Worm (Caenorhabditis elegans) whole organism, young adult: ENCODE data around the gene tbce-1.

Source experiments
- B0035.1 ChIP-seq: sonication (generic microtip); optimal IDR thresholded peaks from 2 replicates; lab custom pipeline; 2016; ENCODE audit warnings: missing genetic modification characterization, mild to moderate bottlenecking, missing compliant biosample characterization, missing genotype, missing genetic modification reagents
- B0336.3 ChIP-seq: fragments of 200-800 bp; sonication (Bioruptor generic); IDR thresholded peaks from 2 replicates; pipeline ENCODE4 v1.3.6; 2022; ENCODE audit warnings: missing genetic modification characterization, missing compliant biosample characterization
- C06A6.2 ChIP-seq: fragments of 200-800 bp; sonication (Bioruptor generic); conservative IDR thresholded peaks from 2 replicates; pipeline ENCODE4 v1.3.6; 2022; ENCODE audit warnings: missing genetic modification characterization, missing compliant biosample characterization
- F37B4.10 ChIP-seq: fragments of 200-800 bp; sonication (Bioruptor generic); IDR thresholded peaks from 2 replicates; pipeline ENCODE4 v1.3.6; 2022; ENCODE audit warnings: missing genetic modification characterization, missing compliant biosample characterization
- F49E8.2 ChIP-seq: sonication (generic microtip); optimal IDR thresholded peaks from 3 replicates; lab custom pipeline; 2017; ENCODE audit warnings: missing genetic modification characterization, mild to moderate bottlenecking, missing compliant biosample characterization, antibody characterized with exemption, moderate library complexity; ENCODE audit not compliant: insufficient read depth
- F57C9.4 ChIP-seq: sonication (generic microtip); optimal IDR thresholded peaks from 2 replicates; lab custom pipeline; 2017; ENCODE audit warnings: mild to moderate bottlenecking, missing genetic modification characterization, missing compliant biosample characterization
- Y53G8AR.9 ChIP-seq: fragments of 200-800 bp; sonication (Bioruptor generic); conservative IDR thresholded peaks from 2 replicates; pipeline ENCODE4 v1.3.6; 2022; ENCODE audit warnings: missing genetic modification reagents, missing genetic modification characterization, missing compliant biosample characterization
- Y79H2A.3 ChIP-seq: fragments of 200-800 bp; sonication (Bioruptor generic); conservative IDR thresholded peaks from 2 replicates; pipeline ENCODE4 v1.3.6; 2022; ENCODE audit warnings: missing genetic modification reagents, missing genetic modification characterization, missing compliant biosample characterization
- Y95B8A.8 ChIP-seq: fragments of 200-800 bp; sonication (Bioruptor generic); IDR thresholded peaks from 2 replicates; pipeline ENCODE4 v1.3.6; 2022; ENCODE audit warnings: missing genetic modification reagents, missing genetic modification characterization, missing compliant biosample characterization
- ama-1 ChIP-seq, 3 experiments: fragments of 150-350 bp in 1 of 3; sonication (generic microtip) in 2 of 3; optimal IDR thresholded peaks; 2 replicates each; lab custom pipeline; 2014 to 2018; ENCODE audit warnings: missing biosample characterization in 2 of 3, missing genetic modification characterization in 2 of 3, missing genetic modification reagents in 2 of 3
- aptf-3 ChIP-seq: fragments of 200-800 bp; sonication (Bioruptor generic); IDR thresholded peaks from 2 replicates; pipeline ENCODE4 v1.3.6; 2022; ENCODE audit warnings: missing genetic modification characterization, missing compliant biosample characterization
- athp-1 ChIP-seq: sonication (generic microtip); optimal IDR thresholded peaks from 2 replicates; lab custom pipeline; 2017; ENCODE audit warnings: mild to moderate bottlenecking, missing genetic modification characterization, missing compliant biosample characterization
- attf-6 ChIP-seq: fragments of 200-800 bp; sonication (Bioruptor generic); IDR thresholded peaks from 2 replicates; pipeline ENCODE4 v1.3.6; 2022; ENCODE audit warnings: missing genetic modification reagents, missing genetic modification characterization, missing compliant biosample characterization
- cebp-1 ChIP-seq, 2 experiments: fragments of 200-800 bp in 1 of 2; sonication (Bioruptor generic) in 1 of 2; sonication (generic microtip) in 1 of 2; IDR thresholded peaks in 1 of 2; optimal IDR thresholded peaks in 1 of 2; 2 replicates each; pipeline versions ENCODE4 v1.3.6 to Lab custom; 2017 to 2022; ENCODE audit warnings: missing compliant biosample characterization in 2 of 2, missing genetic modification characterization in 2 of 2, mild to moderate bottlenecking in 1 of 2, missing genetic modification reagents in 1 of 2, moderate library complexity in 1 of 2
- ceh-100 ChIP-seq: fragments of 200-800 bp; sonication (Bioruptor generic); IDR thresholded peaks from 2 replicates; pipeline ENCODE4 v1.3.6; 2022; ENCODE audit warnings: missing genetic modification reagents, missing genetic modification characterization, missing compliant biosample characterization
- ceh-40 ChIP-seq: fragments of 200-800 bp; sonication (Bioruptor generic); IDR thresholded peaks from 2 replicates; pipeline ENCODE4 v1.3.6; 2022; ENCODE audit warnings: missing genetic modification characterization, missing compliant biosample characterization
- ceh-58 ChIP-seq: fragments of 200-800 bp; sonication (Bioruptor generic); IDR thresholded peaks from 2 replicates; pipeline ENCODE4 v1.3.6; 2022; ENCODE audit warnings: missing genetic modification characterization, missing compliant biosample characterization
- ceh-91 ChIP-seq: fragments of 200-800 bp; sonication (Bioruptor generic); IDR thresholded peaks from 2 replicates; pipeline ENCODE4 v1.3.6; 2022; ENCODE audit warnings: missing genetic modification reagents, missing genetic modification characterization, missing compliant biosample characterization
- chd-7 ChIP-seq: sonication (generic microtip); optimal IDR thresholded peaks from 2 replicates; lab custom pipeline; 2016; ENCODE audit warnings: mild to moderate bottlenecking, missing genetic modification characterization, moderate library complexity, missing compliant biosample characterization
- egl-18 ChIP-seq: fragments of 200-800 bp; sonication (Bioruptor generic); IDR thresholded peaks from 2 replicates; pipeline ENCODE4 v1.3.6; 2022; ENCODE audit warnings: missing genetic modification reagents, missing genetic modification characterization, missing compliant biosample characterization
- ekl-4 ChIP-seq: fragments of 200-800 bp; sonication (Bioruptor generic); IDR thresholded peaks from 2 replicates; pipeline ENCODE4 v1.3.6; 2022; ENCODE audit warnings: missing genetic modification reagents, missing genetic modification characterization, missing compliant biosample characterization
- fkh-3 ChIP-seq: sonication (generic microtip); optimal IDR thresholded peaks from 2 replicates; lab custom pipeline; 2016; ENCODE audit warnings: mild to moderate bottlenecking, missing genetic modification characterization, missing compliant biosample characterization
- him-1 ChIP-seq: sonication (generic microtip); optimal IDR thresholded peaks from 2 replicates; lab custom pipeline; 2016; ENCODE audit warnings: missing genotype, missing genetic modification reagents, missing genetic modification characterization, missing compliant biosample characterization
- hlh-12 ChIP-seq: sonication (generic microtip); optimal IDR thresholded peaks from 2 replicates; lab custom pipeline; 2016; ENCODE audit warnings: missing genetic modification characterization, missing compliant biosample characterization
- hmg-20 ChIP-seq: fragments of 200-800 bp; sonication (Bioruptor generic); IDR thresholded peaks from 2 replicates; pipeline ENCODE4 v1.3.6; 2022; ENCODE audit warnings: missing genetic modification reagents, missing genetic modification characterization, missing compliant biosample characterization
- hrde-1 ChIP-seq: sonication (generic microtip); optimal IDR thresholded peaks from 2 replicates; lab custom pipeline; 2016; ENCODE audit warnings: missing genetic modification characterization, mild to moderate bottlenecking, missing compliant biosample characterization, moderate library complexity, missing genotype, missing genetic modification reagents, borderline replicate concordance
- hsf-1 ChIP-seq: fragments of 200-800 bp; sonication (Bioruptor generic); IDR thresholded peaks from 2 replicates; pipeline ENCODE4 v1.3.6; 2022; ENCODE audit warnings: missing genetic modification reagents, missing genetic modification characterization, missing compliant biosample characterization
- lin-26 ChIP-seq: fragments of 200-800 bp; sonication (Bioruptor generic); IDR thresholded peaks from 2 replicates; pipeline ENCODE4 v1.3.6; 2022; ENCODE audit warnings: missing genetic modification reagents, missing genetic modification characterization, missing compliant biosample characterization
- lin-54 ChIP-seq: fragments of 200-800 bp; sonication (Bioruptor generic); optimal IDR thresholded peaks from 2 replicates; lab custom pipeline; 2018; ENCODE audit warnings: mild to moderate bottlenecking, missing genetic modification characterization, missing compliant biosample characterization
- mcd-1 ChIP-seq: fragments of 200-800 bp; sonication (Bioruptor generic); IDR thresholded peaks from 2 replicates; pipeline ENCODE4 v1.3.6; 2022; ENCODE audit warnings: missing genetic modification reagents, missing genetic modification characterization, missing compliant biosample characterization
- mel-28 ChIP-seq: sonication (generic microtip); optimal IDR thresholded peaks from 2 replicates; lab custom pipeline; 2016; ENCODE audit warnings: borderline replicate concordance, mild to moderate bottlenecking, missing genetic modification characterization, missing compliant biosample characterization
- mxl-1 ChIP-seq: sonication (generic microtip); optimal IDR thresholded peaks from 2 replicates; lab custom pipeline; 2016; ENCODE audit warnings: missing genetic modification characterization, missing compliant biosample characterization
- nhr-120 ChIP-seq: fragments of 200-800 bp; sonication (Bioruptor generic); IDR thresholded peaks from 2 replicates; pipeline ENCODE4 v1.3.6; 2022; ENCODE audit warnings: missing genetic modification characterization, missing compliant biosample characterization
- rec-8 ChIP-seq, 2 experiments: sonication (generic microtip); optimal IDR thresholded peaks; 2 replicates each; lab custom pipeline; 2016; ENCODE audit warnings: mild to moderate bottlenecking in 2 of 2, missing genetic modification characterization in 2 of 2, missing genetic modification reagents in 2 of 2, missing genotype in 2 of 2, missing biosample characterization in 1 of 2, missing compliant biosample characterization in 1 of 2, moderate library complexity in 1 of 2
- snpc-1.3 ChIP-seq: sonication (generic microtip); optimal IDR thresholded peaks from 2 replicates; lab custom pipeline; 2017; ENCODE audit warnings: missing genetic modification characterization, mild to moderate bottlenecking, missing compliant biosample characterization, antibody characterized with exemption, moderate library complexity, missing genotype, missing genetic modification reagents; ENCODE audit not compliant: insufficient read depth
- snpc-3.4 ChIP-seq: sonication (generic microtip); optimal IDR thresholded peaks from 2 replicates; lab custom pipeline; 2017; ENCODE audit warnings: missing genetic modification characterization, mild to moderate bottlenecking, missing compliant biosample characterization, antibody characterized with exemption, moderate library complexity, missing genotype, missing genetic modification reagents
- snpc-4 ChIP-seq, 5 experiments: fragments of 150-350 bp in 1 of 5; sonication (generic microtip) in 4 of 5; optimal IDR thresholded peaks; 2 replicates each; lab custom pipeline; 2014 to 2018; ENCODE audit warnings: missing genetic modification characterization in 5 of 5, missing biosample characterization in 3 of 5, antibody characterized with exemption in 2 of 5, mild to moderate bottlenecking in 2 of 5, missing compliant biosample characterization in 2 of 5, missing genotype in 2 of 5, moderate library complexity in 2 of 5, missing genetic modification reagents in 1 of 5
- tbp1 ChIP-seq: fragments of 200-800 bp; sonication (Bioruptor generic); optimal IDR thresholded peaks from 2 replicates; lab custom pipeline; 2018; ENCODE audit warnings: mild to moderate bottlenecking, missing genetic modification characterization, missing compliant biosample characterization
- tlf-1 ChIP-seq: fragments of 200-800 bp; sonication (Bioruptor generic); optimal IDR thresholded peaks from 2 replicates; lab custom pipeline; 2018; ENCODE audit warnings: mild to moderate bottlenecking, missing genetic modification characterization, missing compliant biosample characterization
- unc-130 ChIP-seq: sonication (generic microtip); optimal IDR thresholded peaks from 2 replicates; lab custom pipeline; 2016; ENCODE audit warnings: missing genetic modification reagents, missing genetic modification characterization, missing compliant biosample characterization
- unc-62 ChIP-seq: fragments of 150-350 bp; optimal IDR thresholded peaks from 2 replicates; lab custom pipeline; 2014; ENCODE audit warnings: missing biosample characterization, missing genetic modification reagents, missing genetic modification characterization
- xnd-1 ChIP-seq: sonication (generic microtip); optimal IDR thresholded peaks from 2 replicates; lab custom pipeline; 2016; ENCODE audit warnings: missing genotype, missing genetic modification reagents, missing genetic modification characterization, missing compliant biosample characterization
- zfh-2 ChIP-seq: fragments of 200-800 bp; sonication (Bioruptor generic); conservative IDR thresholded peaks from 2 replicates; pipeline ENCODE4 v1.3.6; 2022; ENCODE audit warnings: missing genetic modification reagents, missing genetic modification characterization, missing compliant biosample characterization
- ztf-28 ChIP-seq: fragments of 200-800 bp; sonication (Bioruptor generic); IDR thresholded peaks from 2 replicates; pipeline ENCODE4 v1.3.6; 2022; ENCODE audit warnings: missing genetic modification reagents, missing genetic modification characterization, missing compliant biosample characterization

Gene tbce-1

ce11 chrIV:8283214-8283613, 11.3 kb upstream of the tbce-1 start:
- TF ChIP-seq xnd-1 (tag; lab: Kevin White, UChicago) = no peak
- no peak for TF ChIP-seq snpc-1.3 (tag; lab: Kevin White, UChicago)
- TF ChIP-seq C06A6.2 (GFP tag; lab: Robert Waterston, UW) = no peak
- TF ChIP-seq ceh-100 (GFP tag; lab: Robert Waterston, UW) = no peak
- no peak for TF ChIP-seq lin-26
- TF ChIP-seq Y95B8A.8 (GFP tag; lab: Robert Waterston, UW) = no peak
- no peak for TF ChIP-seq ekl-4 (GFP tag; lab: Robert Waterston, UW)

ce11 chrIV:8286352-8286751, 8.1 kb upstream of the tbce-1 start, which contains the start of gene K07H8.9:
K07H8.9 (minus strand) TSS chrIV:8286476.
- TF ChIP-seq nhr-120 (GFP tag; lab: Robert Waterston, UW) (no peak), B0035.1 (tag; lab: Kevin White, UChicago) (no peak), ceh-91 (no peak), F57C9.4 (tag; lab: Kevin White, UChicago) (no peak), tlf-1 (GFP tag; lab: Kevin White, UChicago) (peak; percentile 40), snpc-3.4 (tag; lab: Kevin White, UChicago) (no peak), athp-1 (tag; lab: Kevin White, UChicago) (no peak), cebp-1 (GFP tag; IDR thresholded peaks at IDR 0.05; lab: Robert Waterston, UW) (no peak), cebp-1 (tag; optimal IDR thresholded peaks at IDR 0.05; lab: Kevin White, UChicago) (no peak), mcd-1 (GFP tag; lab: Robert Waterston, UW) (no peak), attf-6 (GFP tag; lab: Robert Waterston, UW) (0 out of 2 replicates have a peak, but pooled peaks have one; percentile 16), Y95B8A.8 (GFP tag; lab: Robert Waterston, UW) (no peak), snpc-4 (GFP tag; optimal IDR thresholded peaks at IDR 0.05; lab: Kevin White, UChicago) (no peak), snpc-4 (tag; optimal IDR thresholded peaks at IDR 0.05; lab: Kevin White, UChicago) (peak in 2 of 4 experiments; percentile 27 to 29), mel-28 (tag; lab: Kevin White, UChicago) (no peak), ekl-4 (GFP tag; lab: Robert Waterston, UW) (no peak), egl-18 (no peak), zfh-2 (no peak), ama-1 (optimal IDR thresholded peaks at IDR 0.05; lab: Kevin White, UChicago) (no peak), ama-1 (GFP tag; optimal IDR thresholded peaks at IDR 0.05; lab: Kevin White, UChicago) (peak in 1 of 2 experiments; percentile 85), hrde-1 (tag; lab: Kevin White, UChicago) (peak; percentile 91), fkh-3 (tag; lab: Kevin White, UChicago) (peak; percentile 6), F37B4.10 (GFP tag; lab: Robert Waterston, UW) (no peak), ceh-40 (GFP tag; lab: Robert Waterston, UW) (0 out of 2 replicates have a peak, but pooled peaks have one; percentile 20), him-1 (peak; percentile 31), unc-62 (GFP tag; lab: Kevin White, UChicago) (no peak), snpc-1.3 (tag; lab: Kevin White, UChicago) (no peak), unc-130 (GFP tag; lab: Kevin White, UChicago) (peak; percentile 38), ceh-58 (no peak), Y53G8AR.9 (GFP tag; lab: Robert Waterston, UW) (no peak), tbp1 (GFP tag; lab: Kevin White, UChicago) (no peak), rec-8 (tag; optimal IDR thresholded peaks at IDR 0.05; lab: Kevin White, UChicago) (peak in 1 of 2 experiments; percentile 26), lin-54 (GFP tag; lab: Kevin White, UChicago) (no peak), xnd-1 (tag; lab: Kevin White, UChicago) (peak; percentile 15), F49E8.2 (tag; lab: Kevin White, UChicago) (peak; percentile 82), chd-7 (tag; lab: Kevin White, UChicago) (no peak), ceh-100 (GFP tag; lab: Robert Waterston, UW) (no peak), hlh-12 (tag; lab: Kevin White, UChicago) (no peak), aptf-3 (GFP tag; lab: Robert Waterston, UW) (no peak), hmg-20 (GFP tag; lab: Robert Waterston, UW) (no peak), hsf-1 (GFP tag; lab: Robert Waterston, UW) (peak; percentile 57; the same call in 1 of the 2 replicates), B0336.3 (GFP tag; lab: Robert Waterston, UW) (peak; percentile 33; the same call in 1 of the 2 replicates), Y79H2A.3 (GFP tag; lab: Robert Waterston, UW) (0 out of 2 replicates have a peak, but pooled peaks have one; percentile 8), ztf-28 (GFP tag; lab: Robert Waterston, UW) (no peak), mxl-1 (no peak)
